Worm (Caenorhabditis elegans) whole organism, L4 larva: ENCODE data around the gene ZK105.14.

Experiments
- D1046.2 ChIP-seq: fragments of 200-800 bp; sonication (Bioruptor generic); IDR thresholded peaks from 2 replicates; pipeline ENCODE4 v1.3.6; 2022; ENCODE audit warnings: missing genetic modification characterization, missing compliant biosample characterization
- F10B5.3 ChIP-seq: sonication (generic microtip); optimal IDR thresholded peaks from 2 replicates; lab custom pipeline; 2016; ENCODE audit warnings: mild to moderate bottlenecking, missing genetic modification characterization, missing compliant biosample characterization
- F26F4.8 ChIP-seq: fragments of 200-800 bp; sonication (Bioruptor generic); conservative IDR thresholded peaks from 2 replicates; pipeline ENCODE4 v1.3.6; 2022; ENCODE audit warnings: missing genetic modification characterization, missing compliant biosample characterization
- F44E2.7 ChIP-seq: fragments of 200-800 bp; sonication (Bioruptor generic); IDR thresholded peaks from 2 replicates; pipeline ENCODE4 v2.1.2; 2022; ENCODE audit warnings: missing genetic modification characterization, missing compliant biosample characterization
- Y105C5A.15 ChIP-seq: fragments of 200-800 bp; sonication (Bioruptor generic); IDR thresholded peaks from 2 replicates; pipeline ENCODE4 v1.3.6; 2022; ENCODE audit warnings: missing genetic modification characterization, missing compliant biosample characterization
- Y5F2A.4 ChIP-seq: fragments of 200-800 bp; sonication (Bioruptor generic); optimal IDR thresholded peaks from 2 replicates; lab custom pipeline; 2018; ENCODE audit warnings: mild to moderate bottlenecking, missing genetic modification characterization, missing compliant biosample characterization
- ZK546.5 ChIP-seq, 2 experiments: sonication (generic microtip); optimal IDR thresholded peaks; 2 replicates each; lab custom pipeline; 2017; ENCODE audit warnings: missing biosample characterization in 2 of 2, missing genetic modification characterization in 2 of 2
- aha-1 ChIP-seq: fragments of 150-350 bp; peaks from one replicate; lab custom pipeline; 2014; ENCODE audit warnings: missing biosample characterization, missing genetic modification characterization
- arid-1 ChIP-seq: fragments of 200-800 bp; sonication (Bioruptor generic); conservative IDR thresholded peaks from 2 replicates; pipeline ENCODE4 v1.3.6; 2022; ENCODE audit warnings: missing genetic modification reagents, missing genetic modification characterization, missing compliant biosample characterization
- attf-4 ChIP-seq: sonication (generic microtip); optimal IDR thresholded peaks from 3 replicates; lab custom pipeline; 2017; ENCODE audit warnings: missing biosample characterization, missing genetic modification characterization
- ceh-32 ChIP-seq: sonication (generic microtip); optimal IDR thresholded peaks from 2 replicates; lab custom pipeline; 2016; ENCODE audit warnings: mild to moderate bottlenecking, missing genetic modification characterization, missing compliant biosample characterization; ENCODE audit not compliant: poor library complexity
- ceh-44 ChIP-seq: fragments of 200-800 bp; sonication (Bioruptor generic); IDR thresholded peaks from 2 replicates; pipeline ENCODE4 v1.3.6; 2022; ENCODE audit warnings: missing genetic modification reagents, missing genetic modification characterization, missing compliant biosample characterization
- ces-1 ChIP-seq: fragments of 150-350 bp; sonication (generic microtip); optimal IDR thresholded peaks from 4 replicates; lab custom pipeline; 2014; ENCODE audit warnings: missing biosample characterization, missing genetic modification reagents, missing genetic modification characterization
- daf-16 ChIP-seq, 3 experiments: sonication (generic microtip); optimal IDR thresholded peaks; 2 replicates each; lab custom pipeline; 2016 to 2017; ENCODE audit warnings: missing genetic modification characterization in 3 of 3, missing genetic modification reagents in 3 of 3, mild to moderate bottlenecking in 2 of 3, missing compliant biosample characterization in 2 of 3, missing biosample characterization in 1 of 3, moderate library complexity in 1 of 3
- daf-8 ChIP-seq: fragments of 200-800 bp; sonication (Bioruptor generic); IDR thresholded peaks from 2 replicates; pipeline ENCODE4 v1.3.6; 2022; ENCODE audit warnings: missing genetic modification characterization, missing compliant biosample characterization
- egl-43 ChIP-seq: fragments of 200-800 bp; sonication (Bioruptor generic); IDR thresholded peaks from 2 replicates; pipeline ENCODE4 v1.3.6; 2022; ENCODE audit warnings: missing genetic modification reagents, missing genetic modification characterization, missing compliant biosample characterization
- lim-7 ChIP-seq: fragments of 200-800 bp; sonication (Bioruptor generic); IDR thresholded peaks from 2 replicates; pipeline ENCODE4 v1.3.6; 2022; ENCODE audit warnings: missing genetic modification characterization, missing compliant biosample characterization
- lin-1 ChIP-seq: fragments of 200-800 bp; sonication (Bioruptor generic); IDR thresholded peaks from 2 replicates; pipeline ENCODE4 v1.3.6; 2022; ENCODE audit warnings: missing genetic modification reagents, missing genetic modification characterization, missing compliant biosample characterization
- lin-15B ChIP-seq: fragments of 150-350 bp; sonication (generic microtip); optimal IDR thresholded peaks from 3 replicates; lab custom pipeline; 2014; ENCODE audit warnings: missing biosample characterization, missing genetic modification characterization
- lin-38 ChIP-seq: fragments of 200-800 bp; sonication (Bioruptor generic); IDR thresholded peaks from 2 replicates; pipeline ENCODE4 v1.3.6; 2022; ENCODE audit warnings: missing genetic modification reagents, missing genetic modification characterization, missing compliant biosample characterization
- lsy-2 ChIP-seq, 2 experiments: fragments of 150-350 bp in 1 of 2; sonication (generic microtip) in 1 of 2; optimal IDR thresholded peaks; 2 replicates each; lab custom pipeline; 2014 to 2017; ENCODE audit warnings: missing biosample characterization in 2 of 2, missing genetic modification characterization in 2 of 2
- mdt-29 ChIP-seq: fragments of 200-800 bp; sonication (Bioruptor generic); IDR thresholded peaks from 2 replicates; pipeline ENCODE4 v1.3.6; 2022; ENCODE audit warnings: missing genetic modification reagents, missing genetic modification characterization, missing compliant biosample characterization
- mes-2 ChIP-seq: sonication (generic microtip); optimal IDR thresholded peaks from 2 replicates; lab custom pipeline; 2016; ENCODE audit warnings: missing genotype, mild to moderate bottlenecking, missing genetic modification characterization, missing compliant biosample characterization; ENCODE audit not compliant: poor library complexity, severe bottlenecking
- mxl-3 ChIP-seq: fragments of 200-800 bp; sonication (Bioruptor generic); optimal IDR thresholded peaks from 2 replicates; lab custom pipeline; 2018; ENCODE audit warnings: mild to moderate bottlenecking, missing genetic modification characterization, missing compliant biosample characterization
- nhr-25 ChIP-seq: sonication (generic microtip); optimal IDR thresholded peaks from 2 replicates; lab custom pipeline; 2017; ENCODE audit warnings: missing genetic modification characterization, mild to moderate bottlenecking, missing compliant biosample characterization, antibody characterized with exemption, moderate library complexity, borderline replicate concordance; ENCODE audit not compliant: insufficient read depth
- nhr-48 ChIP-seq: sonication (generic microtip); optimal IDR thresholded peaks from 2 replicates; lab custom pipeline; 2016; ENCODE audit warnings: mild to moderate bottlenecking, missing genetic modification characterization, missing compliant biosample characterization
- nhr-6 ChIP-seq: fragments of 150-350 bp; optimal IDR thresholded peaks from 2 replicates; lab custom pipeline; 2014; ENCODE audit warnings: missing biosample characterization, missing genetic modification characterization
- php-3 ChIP-seq: fragments of 200-800 bp; sonication (Bioruptor generic); IDR thresholded peaks from 2 replicates; pipeline ENCODE4 v1.3.6; 2022; ENCODE audit warnings: missing genetic modification reagents, missing genetic modification characterization, missing compliant biosample characterization
- rbr-2 ChIP-seq: sonication (generic microtip); optimal IDR thresholded peaks from 2 replicates; lab custom pipeline; 2016; ENCODE audit warnings: missing genotype, missing genetic modification characterization, missing compliant biosample characterization
- saeg-2 ChIP-seq: fragments of 200-800 bp; sonication (Bioruptor generic); IDR thresholded peaks from 2 replicates; pipeline ENCODE4 v1.3.6; 2022; ENCODE audit warnings: missing genetic modification reagents, missing genetic modification characterization, missing compliant biosample characterization
- tra-1 ChIP-seq: fragments of 200-800 bp; sonication (Bioruptor generic); IDR thresholded peaks from 2 replicates; pipeline ENCODE4 v1.3.6; 2022; ENCODE audit warnings: missing genetic modification reagents, missing genetic modification characterization, missing compliant biosample characterization
- unc-130 ChIP-seq: sonication (generic microtip); optimal IDR thresholded peaks from 2 replicates; lab custom pipeline; 2016; ENCODE audit warnings: missing genetic modification reagents, missing genetic modification characterization, missing compliant biosample characterization
- zip-11 ChIP-seq: fragments of 200-800 bp; sonication (Bioruptor generic); IDR thresholded peaks from 2 replicates; pipeline ENCODE4 v1.3.6; 2022; ENCODE audit warnings: missing genetic modification characterization, missing compliant biosample characterization

The ZK105.14 gene

ce11 chrV:7726202-7726601 lies 4.4 kb upstream of the ZK105.14 start:
- TF ChIP-seq lim-7 (GFP tag; lab: Robert Waterston, UW), result no peak
- peak; percentile 80 for TF ChIP-seq aha-1 (tag; lab: Kevin White, UChicago)
- no peak for TF ChIP-seq arid-1 (GFP tag; lab: Robert Waterston, UW)
- TF ChIP-seq Y105C5A.15 (GFP tag; lab: Robert Waterston, UW), result no peak
- TF ChIP-seq rbr-2 (tag; lab: Kevin White, UChicago), result no peak

- TF ChIP-seq daf-8 (GFP tag; lab: Robert Waterston, UW) (no peak), attf-4 (tag; lab: Kevin White, UChicago) (no peak), F10B5.3 (no peak), ceh-44 (GFP tag; lab: Robert Waterston, UW) (no peak), D1046.2 (no peak), F26F4.8 (GFP tag; lab: Robert Waterston, UW) (no peak), nhr-6 (tag; lab: Kevin White, UChicago) (no peak), mdt-29 (GFP tag; lab: Robert Waterston, UW) (no peak), nhr-25 (no peak), zip-11 (no peak), lin-1 (GFP tag; lab: Robert Waterston, UW) (no peak), tra-1 (GFP tag; lab: Robert Waterston, UW) (no peak), unc-130 (GFP tag; lab: Kevin White, UChicago) (no peak), daf-16 (GFP tag; optimal IDR thresholded peaks at IDR 0.05; lab: Kevin White, UChicago) (no peak), daf-16 (tag; optimal IDR thresholded peaks at IDR 0.05; lab: Kevin White, UChicago) (no peak), arid-1 (GFP tag; lab: Robert Waterston, UW) (no peak), F44E2.7 (GFP tag; lab: Robert Waterston, UW) (no peak)
Measured at ce11 chrV:7723967-7724544, 2.2 kb upstream of the ZK105.14 start, which contains the start of the genes ZK105.6 and ZK105.8. TSS of gene ZK105.6 (minus strand) at chrV:7724067. TSS of gene ZK105.8 (plus strand) at chrV:7724494.

DNA sequence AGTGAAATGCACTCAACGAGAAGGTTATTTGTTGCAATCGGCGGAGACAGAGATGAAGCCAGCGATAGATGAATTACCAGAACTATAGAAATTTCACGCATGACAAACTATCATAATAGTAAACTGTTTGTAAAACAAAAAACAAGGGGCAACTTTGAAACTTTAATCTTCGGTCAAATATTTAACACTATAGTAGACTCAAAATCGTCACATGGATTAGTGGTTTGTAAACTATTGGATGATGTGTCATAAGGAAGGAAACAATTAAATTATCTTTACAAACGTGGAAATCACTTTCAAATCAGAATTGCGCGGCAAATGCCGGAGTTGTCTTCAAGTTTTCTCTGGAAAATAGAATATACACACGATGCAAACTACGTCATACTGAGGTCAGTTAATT lies 4.2 kb downstream of the ZK105.14 start, which contains the start of gene ZK105.5:
TSS of gene ZK105.5 (minus strand) at position 101 of the 400 bp plus-strand sequence.
- TF ChIP-seq ces-1 (GFP tag; lab: Kevin White, UChicago) (no peak), aha-1 (tag; lab: Kevin White, UChicago) (peak; percentile 55), lin-15B (tag; lab: Kevin White, UChicago) (no peak)
- TF ChIP-seq, all 104 proteins: peak for 1

- TF ChIP-seq lsy-2 (tag; optimal IDR thresholded peaks at IDR 0.05; lab: Kevin White, UChicago) (no peak), egl-43 (GFP tag; lab: Robert Waterston, UW) (no peak), F26F4.8 (GFP tag; lab: Robert Waterston, UW) (no peak), aha-1 (tag; lab: Kevin White, UChicago) (no peak), nhr-48 (tag; lab: Kevin White, UChicago) (no peak), Y5F2A.4 (GFP tag; lab: Kevin White, UChicago) (no peak), mxl-3 (GFP tag; lab: Kevin White, UChicago) (no peak), lin-38 (GFP tag; lab: Robert Waterston, UW) (no peak), ceh-32 (tag; lab: Kevin White, UChicago) (no peak), saeg-2 (no peak), php-3 (GFP tag; lab: Robert Waterston, UW) (no peak), tra-1 (GFP tag; lab: Robert Waterston, UW) (no peak), mes-2 (no peak), ZK546.5 (tag; optimal IDR thresholded peaks at IDR 0.05; lab: Kevin White, UChicago) (no peak), nhr-6 (tag; lab: Kevin White, UChicago) (no peak)
Measured at ce11 chrV:7716034-7716433, 5.8 kb downstream of the ZK105.14 start, which contains the start of gene ZK105.12. TSS of gene ZK105.12 (minus strand) at chrV:7716134.
